Worm (Caenorhabditis elegans) whole organism, late embryonic: Measurements from ENCODE around the gene T08D2.5.

Experiments used
- Y22D7AL.16 ChIP-seq: sonication (generic microtip); optimal IDR thresholded peaks from 2 replicates; lab custom pipeline; 2016; ENCODE audit warnings: missing genetic modification characterization, missing compliant biosample characterization
- dmd-4 ChIP-seq: sonication (generic microtip); optimal IDR thresholded peaks from 2 replicates; lab custom pipeline; 2016; ENCODE audit warnings: borderline replicate concordance, missing genetic modification characterization, missing compliant biosample characterization
- gmeb-2 ChIP-seq: sonication (generic microtip); optimal IDR thresholded peaks from 2 replicates; lab custom pipeline; 2016; ENCODE audit warnings: missing genetic modification characterization, inconsistent platforms, missing compliant biosample characterization
- nhr-232 ChIP-seq: sonication (generic microtip); optimal IDR thresholded peaks from 2 replicates; lab custom pipeline; 2016; ENCODE audit warnings: missing genetic modification characterization, missing compliant biosample characterization
- pag-3 ChIP-seq: sonication (generic microtip); optimal IDR thresholded peaks from 2 replicates; lab custom pipeline; 2016; ENCODE audit warnings: missing compliant biosample characterization, missing genetic modification characterization, borderline replicate concordance
- pha-4 ChIP-seq: fragments of 150-350 bp; optimal IDR thresholded peaks from 2 replicates; lab custom pipeline; 2018; ENCODE audit warnings: missing biosample characterization, missing genetic modification reagents, missing genetic modification characterization
- ttx-3 ChIP-seq: sonication (generic microtip); optimal IDR thresholded peaks from 2 replicates; lab custom pipeline; 2016; ENCODE audit warnings: missing genetic modification reagents, missing genetic modification characterization, missing compliant biosample characterization

- no peak for TF ChIP-seq dmd-4 (tag; lab: Kevin White, UChicago)
- no peak for TF ChIP-seq pha-4
- no peak for TF ChIP-seq Y22D7AL.16 (tag; lab: Kevin White, UChicago)
- no peak for TF ChIP-seq pag-3 (tag; lab: Kevin White, UChicago)
- no peak for TF ChIP-seq nhr-232
- TF ChIP-seq ttx-3 = no peak
- TF ChIP-seq gmeb-2 = no peak
These were observed 36.0 kb upstream of the T08D2.5 start, which contains the start of gene Y73B3A.8 for ce11 chrX:141149-141548.
